Fruit fly (Drosophila melanogaster): ENCODE results near the gene CG5953.
A peak's percentile ranks its signal among the peaks of the same experiment; 100 is the strongest.

CG5953 gene

DNA sequence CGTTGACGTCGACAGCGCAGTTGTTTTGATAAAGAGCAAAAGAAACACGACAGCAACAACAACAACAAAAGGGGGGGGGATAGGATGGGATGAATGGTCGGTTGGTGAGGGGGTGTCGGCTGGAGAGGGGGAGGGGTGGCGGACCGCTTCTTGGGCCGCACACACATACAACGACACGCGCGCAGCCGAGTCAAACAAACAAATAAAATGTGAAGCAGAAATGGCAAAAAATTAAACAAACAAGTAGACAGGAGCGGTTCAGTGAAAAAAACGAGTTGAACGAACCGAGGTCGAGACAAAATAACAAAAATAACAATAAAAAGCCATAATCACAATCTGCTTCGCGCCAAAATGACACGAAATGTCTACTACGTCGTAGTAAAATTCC, 703 bp upstream of the CG5953 start (continued):
- TF ChIP-seq wdn (GFP tag; IDR thresholded peaks at IDR 0.05) (no peak), Nf-YB (GFP tag; optimal IDR thresholded peaks at IDR 0.05) (no peak), pb (GFP tag; optimal IDR thresholded peaks at IDR 0.05) (no peak), CG11085 (GFP tag; IDR thresholded peaks at IDR 0.05) (no peak), CG7839 (tag; optimal IDR thresholded peaks at IDR 0.05) (no peak), CG9932 (GFP tag; IDR thresholded peaks at IDR 0.05) (no peak; the same call in none of the 2 replicates), D19B (GFP tag; optimal IDR thresholded peaks at IDR 0.05) (no peak), zfh1 (GFP tag; IDR thresholded peaks at IDR 0.05) (no peak), tin (GFP tag; optimal IDR thresholded peaks at IDR 0.05) (no peak), da (GFP tag; optimal IDR thresholded peaks at IDR 0.05) (no peak), CG4360 (GFP tag; IDR thresholded peaks at IDR 0.05) (peak; percentile 95), usp (GFP tag; optimal IDR thresholded peaks at IDR 0.05) (no peak), zfh2 (GFP tag; optimal IDR thresholded peaks at IDR 0.05) (no peak), unc-4 (GFP tag; IDR thresholded peaks at IDR 0.05; ENCODE audit: partially characterized antibody) (no peak), CG31224 (GFP tag; IDR thresholded peaks at IDR 0.05) (no peak), Meics (GFP tag; optimal IDR thresholded peaks at IDR 0.05) (no peak), sob (GFP tag; IDR thresholded peaks at IDR 0.05) (peak; percentile 5; the same call in 1 of the 2 replicates), Eip74EF (GFP tag; optimal IDR thresholded peaks at IDR 0.05) (no peak), vfl (GFP tag; optimal IDR thresholded peaks at IDR 0.05) (no peak), tio (GFP tag; optimal IDR thresholded peaks at IDR 0.05) (no peak), CG12219 (GFP tag; optimal IDR thresholded peaks at IDR 0.05) (no peak), CG10147 (GFP tag; optimal IDR thresholded peaks at IDR 0.05) (no peak), ems (GFP tag; optimal IDR thresholded peaks at IDR 0.05) (no peak), CHES-1-like (GFP tag; optimal IDR thresholded peaks at IDR 0.05) (no peak), HLH4C (GFP tag; IDR thresholded peaks at IDR 0.05; ENCODE audit: partially characterized antibody) (no peak), eve (GFP tag; optimal IDR thresholded peaks at IDR 0.05) (no peak), CG11093 (GFP tag; IDR thresholded peaks at IDR 0.05) (no peak), CG30403 (GFP tag; optimal IDR thresholded peaks at IDR 0.05) (no peak), CG10654 (GFP tag; optimal IDR thresholded peaks at IDR 0.05) (no peak), dimm (GFP tag; IDR thresholded peaks at IDR 0.05) (no peak), E2f1 (GFP tag; IDR thresholded peaks at IDR 0.05) (no peak), stwl (tag; optimal IDR thresholded peaks at IDR 0.05) (no peak), CG9609 (GFP tag; optimal IDR thresholded peaks at IDR 0.05) (no peak), chif (GFP tag; optimal IDR thresholded peaks at IDR 0.05) (no peak), CG10274 (GFP tag; optimal IDR thresholded peaks at IDR 0.05) (no peak), CG13424 (tag; optimal IDR thresholded peaks at IDR 0.05) (no peak), jigr1 (GFP tag; IDR thresholded peaks at IDR 0.05) (no peak), Fer2 (tag; optimal IDR thresholded peaks at IDR 0.05) (no peak), lov (optimal IDR thresholded peaks at IDR 0.05) (no peak), lov (GFP tag; IDR thresholded peaks at IDR 0.05) (no peak), CG5245 (GFP tag; optimal IDR thresholded peaks at IDR 0.05) (no peak), CG34224 (GFP tag; IDR thresholded peaks at IDR 0.05; ENCODE audit: partially characterized antibody) (no peak), kay (GFP tag; optimal IDR thresholded peaks at IDR 0.05) (peak; percentile 13), CG6254 (GFP tag; optimal IDR thresholded peaks at IDR 0.05) (no peak), twi (tag; optimal IDR thresholded peaks at IDR 0.05) (no peak), CG31441 (GFP tag; IDR thresholded peaks at IDR 0.05) (0 out of 2 replicates have a peak, but pooled peaks have one; percentile 22), Stat92E (GFP tag; optimal IDR thresholded peaks at IDR 0.05) (peak in 1 of 3 experiments; percentile 79), ATbp (GFP tag; optimal IDR thresholded peaks at IDR 0.05) (no peak), CG17912 (GFP tag; optimal IDR thresholded peaks at IDR 0.05) (peak; percentile 18), CG34422 (GFP tag; IDR thresholded peaks at IDR 0.05) (0 out of 3 replicates have a peak, but pooled peaks have one; percentile 58), Chrac-16 (GFP tag; optimal IDR thresholded peaks at IDR 0.05) (no peak), pzg (GFP tag; optimal IDR thresholded peaks at IDR 0.05) (no peak)
